Fruit fly (Drosophila melanogaster): ENCODE measurements around the gene CG31730.

The CG31730 gene

DNA sequence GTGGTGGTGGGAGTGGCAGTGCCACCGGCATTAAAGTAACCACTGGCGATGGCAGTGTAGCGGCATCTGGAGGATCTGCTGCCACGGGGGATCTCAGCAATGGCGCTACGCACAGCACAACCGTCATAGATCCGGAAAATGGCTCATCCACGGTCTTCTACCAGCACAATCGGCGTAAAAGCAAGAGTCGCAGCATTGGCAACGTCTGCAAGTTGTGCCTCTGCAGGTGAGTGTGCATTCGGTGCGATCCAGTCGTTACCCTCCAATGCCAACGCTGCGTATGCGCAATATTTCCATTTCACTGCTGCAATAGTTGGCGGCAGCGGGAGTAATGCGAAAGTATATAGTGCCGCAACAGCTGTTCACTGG, 31.5 kb upstream of the CG31730 start (continued):
- TF ChIP-seq Atf6 (GFP tag; IDR thresholded peaks at IDR 0.05), result peak; percentile 6; the same call in 1 of the 2 replicates
- TF ChIP-seq CG1603 (tag; optimal IDR thresholded peaks at IDR 0.05), result peak; percentile 17
- no peak for TF ChIP-seq CG6175 (GFP tag; IDR thresholded peaks at IDR 0.05)
- no peak for TF ChIP-seq danr (GFP tag; IDR thresholded peaks at IDR 0.05)
- no peak for TF ChIP-seq CG11398 (GFP tag; optimal IDR thresholded peaks at IDR 0.05)
- TF ChIP-seq Ets65A (GFP tag), result peak; percentile 58
- no peak for TF ChIP-seq CG2712 (tag; optimal IDR thresholded peaks at IDR 0.05)
- TF ChIP-seq lmd (GFP tag; IDR thresholded peaks at IDR 0.05), result 0 out of 2 replicates have a peak, but pooled peaks have one; percentile 20
- peak; percentile 7 for TF ChIP-seq D19B (GFP tag; optimal IDR thresholded peaks at IDR 0.05)
- TF ChIP-seq CG14441 (GFP tag; IDR thresholded peaks at IDR 0.05), result peak; percentile 61; the same call in 1 of the 2 replicates
- TF ChIP-seq CG4424 (GFP tag; optimal IDR thresholded peaks at IDR 0.05), result no peak
- TF ChIP-seq klu (GFP tag; IDR thresholded peaks at IDR 0.05), result 0 out of 2 replicates have a peak, but pooled peaks have one; percentile 13
- TF ChIP-seq Ravus (GFP tag; IDR thresholded peaks at IDR 0.05), result no peak
- TF ChIP-seq dati (GFP tag; IDR thresholded peaks at IDR 0.05), result no peak
- TF ChIP-seq Antp (GFP tag; optimal IDR thresholded peaks at IDR 0.05), result no peak
- TF ChIP-seq gce (GFP tag; IDR thresholded peaks at IDR 0.05), result no peak
- TF ChIP-seq mam (GFP tag; optimal IDR thresholded peaks at IDR 0.05), result no peak
- TF ChIP-seq corto (GFP tag; optimal IDR thresholded peaks at IDR 0.05), result no peak
- TF ChIP-seq sob (GFP tag; IDR thresholded peaks at IDR 0.05), result no peak
- no peak for TF ChIP-seq hbn (GFP tag; IDR thresholded peaks at IDR 0.05; ENCODE audit: partially characterized antibody)
- TF ChIP-seq CG7271 (tag; optimal IDR thresholded peaks at IDR 0.05), result no peak
- peak; percentile 36; the same call in 1 of the 2 replicates for TF ChIP-seq CG6689 (GFP tag; IDR thresholded peaks at IDR 0.05)
- TF ChIP-seq Nf-YC (tag; optimal IDR thresholded peaks at IDR 0.05), result peak; percentile 4
- TF ChIP-seq zfh2 (GFP tag; optimal IDR thresholded peaks at IDR 0.05), result no peak
- no peak for TF ChIP-seq sim (GFP tag; IDR thresholded peaks at IDR 0.05)
- TF ChIP-seq chinmo (GFP tag; IDR thresholded peaks at IDR 0.05; ENCODE audit: partially characterized antibody), result 0 out of 4 replicates have a peak, but pooled peaks have one; percentile 2
- TF ChIP-seq CG12659 (GFP tag; optimal IDR thresholded peaks at IDR 0.05), result peak; percentile 21
- no peak for TF ChIP-seq chif (GFP tag; optimal IDR thresholded peaks at IDR 0.05)
- no peak for TF ChIP-seq z (GFP tag; IDR thresholded peaks at IDR 0.05)
- TF ChIP-seq Hr51 (GFP tag; optimal IDR thresholded peaks at IDR 0.05), result peak in 1 of 2 experiments; percentile 16
- TF ChIP-seq knrl (GFP tag; IDR thresholded peaks at IDR 0.05; ENCODE audit: partially characterized antibody), result peak; percentile 44; the same call in 1 of the 3 replicates
- TF ChIP-seq prd (optimal IDR thresholded peaks at IDR 0.05), result no peak
- TF ChIP-seq prd (GFP tag; IDR thresholded peaks at IDR 0.05), result 0 out of 3 replicates have a peak, but pooled peaks have one; percentile 33
- TF ChIP-seq Camta (GFP tag; optimal IDR thresholded peaks at IDR 0.05), result no peak
- 0 out of 3 replicates have a peak, but pooled peaks have one; percentile 7 for TF ChIP-seq Optix (GFP tag; IDR thresholded peaks at IDR 0.05)
- TF ChIP-seq sc (optimal IDR thresholded peaks at IDR 0.05), result no peak
- TF ChIP-seq sc (GFP tag; optimal IDR thresholded peaks at IDR 0.05), result no peak
- TF ChIP-seq emc (GFP tag; optimal IDR thresholded peaks at IDR 0.05), result no peak
- peak; percentile 4 for TF ChIP-seq CG3281 (GFP tag; optimal IDR thresholded peaks at IDR 0.05)
- TF ChIP-seq amos (GFP tag; IDR thresholded peaks at IDR 0.05; ENCODE audit: partially characterized antibody), result no peak
- TF ChIP-seq kah (GFP tag; optimal IDR thresholded peaks at IDR 0.05), result no peak
- TF ChIP-seq az2 (GFP tag; optimal IDR thresholded peaks at IDR 0.05), result no peak
- no peak for TF ChIP-seq CG17829 (tag; optimal IDR thresholded peaks at IDR 0.05)
- TF ChIP-seq Sox100B (GFP tag; optimal IDR thresholded peaks at IDR 0.05), result no peak
- TF ChIP-seq Nf-YB (GFP tag; optimal IDR thresholded peaks at IDR 0.05), result no peak
- no peak for TF ChIP-seq Side (GFP tag; optimal IDR thresholded peaks at IDR 0.05)
- TF ChIP-seq Spps (tag; optimal IDR thresholded peaks at IDR 0.05), result no peak
- no peak for TF ChIP-seq CG14710 (tag; optimal IDR thresholded peaks at IDR 0.05)
- 0 out of 2 replicates have a peak, but pooled peaks have one; percentile 2 for TF ChIP-seq E2f2 (GFP tag; IDR thresholded peaks at IDR 0.05)
- peak; percentile 97 for TF ChIP-seq CG10274 (GFP tag; optimal IDR thresholded peaks at IDR 0.05)
- no peak for TF ChIP-seq CG12299 (tag; optimal IDR thresholded peaks at IDR 0.05)
- TF ChIP-seq CG7372 (GFP tag; IDR thresholded peaks at IDR 0.05), result peak; percentile 65

All from whole organism, embryonic.